Worm (Caenorhabditis elegans): ENCODE measurements around the gene F59A1.11.
A peak's percentile ranks its signal among the peaks of the same experiment; 100 is the strongest.

Gene F59A1.11

DNA sequence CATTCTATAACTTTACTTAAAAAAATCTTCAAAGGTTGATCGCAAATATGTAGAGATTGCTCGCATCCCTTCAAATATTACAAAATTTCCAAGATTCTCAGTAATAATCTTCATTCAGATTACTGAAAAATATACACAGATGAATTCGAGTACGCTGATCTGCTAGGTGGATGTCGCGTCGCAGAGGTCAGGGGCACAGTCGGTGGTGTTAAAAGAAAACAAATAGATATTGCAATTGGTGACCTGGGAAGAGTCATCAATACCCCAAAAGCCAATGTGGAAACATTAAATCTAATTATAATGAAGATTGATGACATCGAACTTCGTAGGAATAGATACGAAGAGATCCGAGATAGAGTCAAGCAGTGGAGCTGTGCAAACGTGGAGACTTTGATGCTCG lies 37.2 kb downstream of the F59A1.11 start, which contains the start of gene F57G4.10:
Gene F57G4.10 (plus strand): TSS at position 301 of the 400 bp plus-strand sequence.
- TF ChIP-seq dox-1 (GFP tag; IDR thresholded peaks at IDR 0.05) (no peak), ztf-6 (GFP tag; IDR thresholded peaks at IDR 0.05) (no peak), ZK185.1 (tag; optimal IDR thresholded peaks at IDR 0.05; ENCODE audit: poor library complexity, severe bottlenecking) (no peak), D2030.7 (GFP tag; IDR thresholded peaks at IDR 0.05) (no peak), ceh-27 (GFP tag; optimal IDR thresholded peaks at IDR 0.05) (no peak), let-526 (GFP tag; IDR thresholded peaks at IDR 0.05) (no peak)

DNA sequence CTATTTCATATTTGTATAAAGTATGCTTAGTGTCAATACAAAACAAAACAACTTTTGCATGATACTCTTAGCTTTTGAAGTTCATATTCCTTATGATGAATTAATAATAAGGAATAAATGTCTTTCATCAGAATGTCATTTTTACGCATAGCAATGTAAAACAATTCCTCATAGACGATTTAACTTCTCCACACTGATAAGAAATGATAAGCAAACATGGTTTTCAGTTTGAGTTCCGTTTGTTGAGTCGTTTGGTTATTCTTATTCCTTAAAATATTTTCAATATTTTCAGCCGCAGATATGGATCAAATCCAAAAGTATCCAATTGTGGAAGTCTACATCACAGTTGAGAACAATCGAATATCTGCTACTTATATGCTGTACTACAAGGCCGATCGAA lies 40.9 kb downstream of the F59A1.11 start, which contains the start of gene F57G4.11:
Gene F57G4.11 (plus strand): TSS at position 301 of the 400 bp plus-strand sequence.
- TF ChIP-seq die-1 (tag; optimal IDR thresholded peaks at IDR 0.05) = no peak

DNA sequence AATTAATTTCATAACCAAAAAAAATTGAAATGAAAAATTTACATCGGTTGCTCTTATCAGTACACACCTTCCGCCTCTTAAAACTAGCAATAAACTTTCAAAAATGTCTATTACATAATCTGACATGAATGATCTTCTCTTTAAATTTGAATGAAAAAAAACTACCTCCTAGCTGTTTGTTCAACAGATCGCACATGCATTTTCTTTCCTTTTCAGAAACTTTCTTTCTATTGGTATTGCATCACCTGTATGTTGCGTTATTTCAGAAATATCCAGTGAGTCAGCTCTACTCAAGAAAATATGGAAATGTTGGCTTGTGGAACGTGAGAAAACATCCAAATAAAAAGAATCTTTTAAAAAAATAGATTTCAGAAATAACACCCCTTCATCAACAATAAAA lies 42.6 kb downstream of the F59A1.11 start, which contains the start of gene F57G4.1:
Gene F57G4.1 (plus strand): TSS at position 301 of the 400 bp plus-strand sequence.
- TF ChIP-seq sea-2 (GFP tag; IDR thresholded peaks at IDR 0.05) = no peak
- TF ChIP-seq nhr-179 (tag; optimal IDR thresholded peaks at IDR 0.05) = no peak
- no peak for TF ChIP-seq let-526 (GFP tag; IDR thresholded peaks at IDR 0.05)
- TF ChIP-seq F57A8.1 (GFP tag; optimal IDR thresholded peaks at IDR 0.05) = no peak
- TF ChIP-seq lin-54 (GFP tag; optimal IDR thresholded peaks at IDR 0.05) = no peak
- no peak for TF ChIP-seq tlf-1 (GFP tag; optimal IDR thresholded peaks at IDR 0.05)
- no peak for TF ChIP-seq attf-5 (GFP tag; optimal IDR thresholded peaks at IDR 0.05)
- TF ChIP-seq nfyb-1 (GFP tag; IDR thresholded peaks at IDR 0.05) = no peak
- TF ChIP-seq ceh-58 (GFP tag; IDR thresholded peaks at IDR 0.05) = no peak
- TF ChIP-seq lsy-27 (tag; optimal IDR thresholded peaks at IDR 0.05; ENCODE audit: borderline replicate concordance, insufficient read depth) = no peak
- TF ChIP-seq nhr-90 (tag; optimal IDR thresholded peaks at IDR 0.05) = no peak
- TF ChIP-seq pha-4 (tag; optimal IDR thresholded peaks at IDR 0.05) = no peak
- no peak for TF ChIP-seq rpc-1 (optimal IDR thresholded peaks at IDR 0.05)
- TF ChIP-seq rpc-1 (tag; optimal IDR thresholded peaks at IDR 0.05) = no peak

DNA sequence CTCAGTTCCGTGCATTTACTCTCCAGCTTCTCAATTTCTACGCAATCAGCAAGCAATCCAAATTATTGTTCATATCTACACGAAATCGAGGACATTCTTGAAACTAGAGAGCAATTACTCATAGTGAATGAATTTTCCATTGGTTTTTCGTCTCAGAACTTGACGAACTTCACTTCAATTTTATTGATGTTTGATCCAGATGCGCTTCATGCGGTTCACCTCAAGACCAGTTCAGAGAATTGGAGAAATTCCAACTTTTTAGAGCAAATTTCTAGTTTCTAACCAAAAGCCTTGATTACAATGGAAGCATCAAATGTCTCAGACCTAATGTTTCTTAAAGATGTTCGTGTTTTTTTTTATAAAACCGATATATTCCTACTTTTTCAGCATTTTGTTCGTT lies 45.5 kb downstream of the F59A1.11 start, which contains the start of gene Y6G8.8:
Gene Y6G8.8 (plus strand): TSS at position 301 of the 400 bp plus-strand sequence.
- TF ChIP-seq F23B12.7 (tag; optimal IDR thresholded peaks at IDR 0.05; ENCODE audit: insufficient read depth) (no peak), Y67H2A.10 (GFP tag; conservative IDR thresholded peaks at IDR 0.05) (no peak), nfya-1 (tag; optimal IDR thresholded peaks at IDR 0.05; ENCODE audit: borderline replicate concordance, insufficient read depth) (no peak), mcd-1 (GFP tag; IDR thresholded peaks at IDR 0.05) (no peak), let-607 (tag; optimal IDR thresholded peaks at IDR 0.05) (no peak), lin-40 (tag; optimal IDR thresholded peaks at IDR 0.05) (no peak), unc-130 (GFP tag; optimal IDR thresholded peaks at IDR 0.05) (no peak)

DNA sequence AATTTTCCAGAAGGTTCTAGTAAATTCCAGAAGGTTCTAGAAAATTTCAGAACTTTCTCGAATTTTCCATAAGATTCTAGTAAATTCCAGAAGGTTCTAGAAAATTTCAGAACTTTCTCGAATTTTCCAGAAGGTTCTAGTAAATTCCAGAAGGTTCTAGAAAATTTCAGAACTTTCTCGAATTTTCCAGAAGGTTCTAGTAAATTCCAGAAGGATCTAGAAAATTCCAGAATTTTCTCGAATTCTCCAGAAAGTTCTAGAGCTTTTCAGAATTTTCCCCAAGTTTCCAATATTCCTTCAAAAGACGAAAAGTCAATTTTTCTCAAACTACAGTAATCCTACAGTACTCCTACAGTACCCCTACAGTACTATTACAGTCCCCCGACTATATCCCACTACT lies 47.0 kb downstream of the F59A1.11 start:
- TF ChIP-seq hsf-1 (GFP tag; IDR thresholded peaks at IDR 0.05) = peak; percentile 92

DNA sequence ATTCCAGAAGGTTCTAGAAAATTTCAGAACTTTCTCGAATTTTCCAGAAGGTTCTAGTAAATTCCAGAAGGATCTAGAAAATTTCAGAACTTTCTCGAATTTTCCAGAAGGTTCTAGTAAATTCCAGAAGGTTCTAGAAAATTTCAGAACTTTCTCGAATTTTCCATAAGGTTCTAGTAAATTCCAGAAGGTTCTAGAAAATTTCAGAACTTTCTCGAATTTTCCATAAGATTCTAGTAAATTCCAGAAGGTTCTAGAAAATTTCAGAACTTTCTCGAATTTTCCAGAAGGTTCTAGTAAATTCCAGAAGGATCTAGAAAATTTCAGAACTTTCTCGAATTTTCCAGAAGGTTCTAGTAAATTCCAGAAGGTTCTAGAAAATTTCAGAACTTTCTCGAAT lies 47.6 kb downstream of the F59A1.11 start:
- peak; percentile 90 for TF ChIP-seq hsf-1 (GFP tag; IDR thresholded peaks at IDR 0.05)

DNA sequence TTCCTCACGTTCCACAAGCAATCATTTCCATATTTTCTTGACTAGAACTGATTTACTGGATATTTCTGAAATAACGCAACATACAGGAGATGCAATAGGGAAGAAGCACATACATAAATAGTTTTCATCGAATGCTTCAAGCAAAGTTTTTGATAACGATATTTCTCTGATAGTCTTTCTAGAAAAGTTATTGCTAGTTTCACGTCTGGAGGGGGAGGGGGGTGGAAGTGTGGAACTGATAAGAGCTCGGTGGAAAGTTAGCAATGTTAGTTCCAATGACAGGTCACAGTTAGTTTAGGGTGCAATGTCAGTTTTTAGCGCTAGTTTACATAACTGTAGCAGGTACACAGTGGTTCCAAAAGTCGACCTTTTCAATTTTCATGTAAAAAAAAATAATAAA lies 49.0 kb downstream of the F59A1.11 start, which contains the start of gene Y6G8.6:
Gene Y6G8.6 (minus strand): TSS at position 98 of the 400 bp plus-strand sequence.
- TF ChIP-seq nhr-80 (tag; optimal IDR thresholded peaks at IDR 0.05) (peak; percentile 49), hsf-1 (GFP tag; IDR thresholded peaks at IDR 0.05) (no peak), madf-6 (GFP tag; IDR thresholded peaks at IDR 0.05) (no peak)
